Worm (Caenorhabditis elegans): ENCODE measurements around the gene dgtr-1.
A peak's percentile ranks its signal among the peaks of the same experiment; 100 is the strongest.

The dgtr-1 gene

DNA sequence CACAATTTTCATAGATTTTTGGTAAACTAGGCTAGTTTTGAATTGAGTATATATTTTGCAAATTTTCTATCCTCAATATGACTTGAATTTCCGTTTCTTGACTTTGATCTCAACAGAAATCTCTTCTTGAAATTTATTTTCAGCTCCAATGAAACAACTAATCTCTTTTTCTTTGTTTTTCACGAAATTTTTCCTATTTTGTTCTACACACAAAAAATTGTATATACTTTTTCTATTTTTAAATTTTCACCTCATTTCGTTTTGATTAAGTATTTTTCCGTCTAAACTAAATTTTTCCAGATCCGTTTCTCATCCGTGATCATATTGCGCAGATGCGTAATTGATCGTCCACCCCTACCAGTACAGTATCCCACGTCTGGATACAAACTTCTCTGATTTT, 32.1 kb upstream of the dgtr-1 start, which contains the start of gene unc-83:
TSS of gene unc-83 (plus strand) at position 301 of the 400 bp plus-strand sequence.
- TF ChIP-seq T22C8.4 (GFP tag; IDR thresholded peaks at IDR 0.05) (no peak), cog-1 (tag; optimal IDR thresholded peaks at IDR 0.05) (no peak), tab-1 (GFP tag; IDR thresholded peaks at IDR 0.05) (no peak), ztf-23 (GFP tag; IDR thresholded peaks at IDR 0.05) (no peak), klf-2 (GFP tag; conservative IDR thresholded peaks at IDR 0.05) (no peak), ref-1 (GFP tag; conservative IDR thresholded peaks at IDR 0.05) (no peak), med-1 (GFP tag; optimal IDR thresholded peaks at IDR 0.05; ENCODE audit: insufficient read depth) (no peak), ztf-29 (GFP tag; IDR thresholded peaks at IDR 0.05) (no peak), flt-1 (GFP tag; IDR thresholded peaks at IDR 0.05) (no peak)

ce11 chrV:6467676-6468075, 29.2 kb upstream of the dgtr-1 start:
- TF ChIP-seq flt-1 (GFP tag; IDR thresholded peaks at IDR 0.05) (no peak), ztf-29 (GFP tag; IDR thresholded peaks at IDR 0.05) (no peak), ref-1 (GFP tag; conservative IDR thresholded peaks at IDR 0.05) (no peak)

- TF ChIP-seq T22C8.4 (GFP tag; IDR thresholded peaks at IDR 0.05) (no peak), ztf-29 (GFP tag; IDR thresholded peaks at IDR 0.05) (no peak), klf-2 (GFP tag; conservative IDR thresholded peaks at IDR 0.05) (no peak), ref-1 (GFP tag; conservative IDR thresholded peaks at IDR 0.05) (no peak)
These were observed 25.7 kb upstream of the dgtr-1 start for ce11 chrV:6471208-6471607.

DNA sequence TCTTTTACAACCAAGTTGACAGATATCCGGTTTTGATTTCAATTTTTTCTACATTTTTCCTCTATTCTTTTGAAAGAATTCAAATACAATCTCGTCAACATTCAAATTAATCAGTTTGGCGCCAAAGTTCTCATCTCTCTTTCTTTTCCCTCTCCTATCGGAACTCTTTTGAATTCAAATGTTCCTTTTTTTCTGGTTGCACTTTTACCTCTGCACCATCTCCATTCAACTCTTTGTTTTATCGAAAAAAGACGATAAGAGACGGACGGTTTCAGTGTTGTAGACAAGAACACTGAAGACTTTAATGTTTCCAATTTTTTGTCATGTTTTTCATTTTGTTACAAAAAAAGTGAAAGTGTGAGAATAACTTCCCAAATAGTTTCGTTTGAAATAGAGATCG, 20.9 kb upstream of the dgtr-1 start:
- TF ChIP-seq ztf-29 (GFP tag; IDR thresholded peaks at IDR 0.05) (no peak), tab-1 (GFP tag; IDR thresholded peaks at IDR 0.05) (no peak), cog-1 (tag; optimal IDR thresholded peaks at IDR 0.05) (no peak), klf-2 (GFP tag; conservative IDR thresholded peaks at IDR 0.05) (no peak), ref-1 (GFP tag; conservative IDR thresholded peaks at IDR 0.05) (no peak), flt-1 (GFP tag; IDR thresholded peaks at IDR 0.05) (no peak), T22C8.4 (GFP tag; IDR thresholded peaks at IDR 0.05) (no peak), ztf-23 (GFP tag; IDR thresholded peaks at IDR 0.05) (no peak), med-1 (GFP tag; optimal IDR thresholded peaks at IDR 0.05; ENCODE audit: insufficient read depth) (no peak)

DNA sequence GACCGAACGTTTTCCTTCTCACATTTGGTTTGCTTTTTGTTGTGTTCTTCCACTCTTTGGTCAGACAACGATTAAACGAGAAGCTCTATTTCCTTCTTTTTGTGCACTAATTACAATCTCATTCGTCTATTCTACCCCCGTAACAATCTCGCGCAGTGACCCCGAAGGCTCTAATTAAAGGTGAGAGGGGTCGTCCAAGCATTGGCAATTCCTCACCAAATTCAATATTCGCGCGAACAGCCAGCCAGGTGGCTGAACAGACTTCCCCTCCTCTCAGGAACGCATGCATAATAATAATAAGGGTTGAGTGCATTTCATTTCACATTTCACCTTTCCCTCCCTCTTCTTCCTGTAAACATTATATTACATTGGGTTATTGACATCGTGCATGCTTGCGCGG, 11.8 kb upstream of the dgtr-1 start:
- TF ChIP-seq cog-1 (tag; optimal IDR thresholded peaks at IDR 0.05) (peak; percentile 12), flt-1 (GFP tag; IDR thresholded peaks at IDR 0.05) (no peak)

DNA sequence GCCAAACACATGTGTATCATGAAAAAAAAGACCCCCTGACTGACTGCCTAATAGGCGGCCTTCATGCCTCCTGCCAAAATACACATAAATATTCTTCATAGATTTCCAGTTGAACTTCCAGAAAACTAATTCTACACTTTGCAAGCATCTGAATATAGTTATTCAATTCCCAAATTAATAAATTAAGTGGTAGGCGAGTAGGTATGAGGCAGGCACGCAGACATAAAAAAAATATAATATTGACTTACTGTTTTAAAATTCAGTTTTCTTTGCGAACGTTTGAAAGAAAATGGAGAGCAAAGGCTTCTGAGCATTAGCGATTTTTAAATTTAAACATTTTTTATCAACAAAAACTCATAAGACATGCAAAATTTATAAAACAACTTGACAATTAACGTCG, 9.0 kb upstream of the dgtr-1 start:
- TF ChIP-seq T22C8.4 (GFP tag; IDR thresholded peaks at IDR 0.05) (no peak), ref-1 (GFP tag; conservative IDR thresholded peaks at IDR 0.05) (no peak), flt-1 (GFP tag; IDR thresholded peaks at IDR 0.05) (no peak), med-1 (GFP tag; optimal IDR thresholded peaks at IDR 0.05; ENCODE audit: insufficient read depth) (no peak), ztf-29 (GFP tag; IDR thresholded peaks at IDR 0.05) (no peak), cog-1 (tag; optimal IDR thresholded peaks at IDR 0.05) (no peak), tab-1 (GFP tag; IDR thresholded peaks at IDR 0.05) (no peak), ztf-23 (GFP tag; IDR thresholded peaks at IDR 0.05) (no peak), klf-2 (GFP tag; conservative IDR thresholded peaks at IDR 0.05) (no peak)

ce11 chrV:6488849-6489248, 8.1 kb upstream of the dgtr-1 start, which contains the start of gene lec-10:
Gene lec-10 (minus strand): TSS chrV:6489120.
- TF ChIP-seq T22C8.4 (GFP tag; IDR thresholded peaks at IDR 0.05) (0 out of 2 replicates have a peak, but pooled peaks have one; percentile 12), med-1 (GFP tag; optimal IDR thresholded peaks at IDR 0.05; ENCODE audit: insufficient read depth) (no peak)

- TF ChIP-seq klf-2 (GFP tag; conservative IDR thresholded peaks at IDR 0.05): no peak
- no peak for TF ChIP-seq ztf-23 (GFP tag; IDR thresholded peaks at IDR 0.05)
- TF ChIP-seq med-1 (GFP tag; optimal IDR thresholded peaks at IDR 0.05; ENCODE audit: insufficient read depth): no peak
- no peak for TF ChIP-seq T22C8.4 (GFP tag; IDR thresholded peaks at IDR 0.05)
- no peak for TF ChIP-seq tab-1 (GFP tag; IDR thresholded peaks at IDR 0.05)
- TF ChIP-seq flt-1 (GFP tag; IDR thresholded peaks at IDR 0.05): no peak
These were observed 4.4 kb upstream of the dgtr-1 start for ce11 chrV:6492497-6492896.

DNA sequence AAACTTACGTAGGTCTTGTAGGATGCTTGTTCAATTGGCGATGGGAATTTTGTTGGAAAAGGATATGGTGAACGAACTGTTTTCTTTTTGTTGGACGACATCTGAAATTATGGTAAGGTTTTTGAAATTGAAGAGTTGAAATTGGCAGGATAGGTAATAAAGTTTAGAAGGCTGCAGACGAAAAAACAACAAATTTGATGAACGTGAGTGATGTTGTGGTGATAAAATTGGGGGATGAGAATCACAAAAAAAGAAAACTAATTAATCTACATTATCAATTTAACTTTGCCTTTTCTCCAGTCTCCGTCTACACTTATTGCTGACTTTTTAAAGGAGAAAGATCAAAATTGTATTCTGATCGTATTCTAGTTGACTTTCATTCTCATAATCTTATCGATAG, 3.1 kb upstream of the dgtr-1 start, which contains the start of gene cpt-6:
TSS of gene cpt-6 (minus strand) at position 101 of the 400 bp plus-strand sequence.
- TF ChIP-seq med-1 (GFP tag; optimal IDR thresholded peaks at IDR 0.05; ENCODE audit: insufficient read depth): no peak
- no peak for TF ChIP-seq ztf-23 (GFP tag; IDR thresholded peaks at IDR 0.05)
- TF ChIP-seq ztf-29 (GFP tag; IDR thresholded peaks at IDR 0.05): no peak
- no peak for TF ChIP-seq klf-2 (GFP tag; conservative IDR thresholded peaks at IDR 0.05)
- TF ChIP-seq tab-1 (GFP tag; IDR thresholded peaks at IDR 0.05): no peak
- no peak for TF ChIP-seq T22C8.4 (GFP tag; IDR thresholded peaks at IDR 0.05)
- no peak for TF ChIP-seq cog-1 (tag; optimal IDR thresholded peaks at IDR 0.05)
- no peak for TF ChIP-seq flt-1 (GFP tag; IDR thresholded peaks at IDR 0.05)
- TF ChIP-seq ref-1 (GFP tag; conservative IDR thresholded peaks at IDR 0.05): no peak

DNA sequence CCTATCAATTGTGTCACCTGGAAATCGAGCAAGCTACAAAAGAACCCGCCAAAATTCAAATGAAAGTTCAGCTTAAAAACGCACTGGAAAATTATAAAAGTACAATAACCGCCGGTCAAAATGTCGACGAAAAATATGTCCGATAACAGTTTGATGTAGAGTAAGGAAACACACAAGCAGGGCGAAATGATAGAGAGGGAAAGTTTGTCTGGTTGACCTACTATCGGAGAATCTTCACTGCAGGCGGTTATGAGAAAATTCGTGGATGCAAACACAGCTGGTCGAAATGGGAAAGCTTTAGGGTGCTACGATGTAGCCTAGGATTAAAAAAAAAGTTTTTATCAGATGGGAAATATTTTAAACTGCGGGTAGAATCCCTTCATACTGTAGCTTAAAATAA, 1.6 kb upstream of the dgtr-1 start:
- no peak for TF ChIP-seq T22C8.4 (GFP tag; IDR thresholded peaks at IDR 0.05)

DNA sequence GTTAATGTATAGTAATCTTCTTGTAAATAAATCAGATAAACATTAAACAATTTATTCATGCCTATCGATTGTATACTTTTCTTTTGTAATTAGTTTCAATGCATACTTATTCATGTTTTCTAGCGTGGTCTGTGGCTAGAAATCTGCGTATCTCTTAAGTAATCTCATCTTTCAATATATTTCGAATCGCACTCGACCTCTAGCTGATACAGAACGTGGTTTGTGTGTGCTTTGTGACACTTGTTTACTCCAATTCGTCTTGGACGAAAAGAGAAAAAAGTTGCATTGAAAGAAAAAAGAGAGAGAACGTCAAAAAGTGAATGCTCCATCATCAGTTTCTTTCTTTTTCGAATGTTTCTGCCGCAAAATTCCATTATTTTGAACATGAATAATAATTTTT, 1.5 kb downstream of the dgtr-1 start:
- TF ChIP-seq flt-1 (GFP tag; IDR thresholded peaks at IDR 0.05): no peak
- TF ChIP-seq ztf-29 (GFP tag; IDR thresholded peaks at IDR 0.05): no peak
- no peak for TF ChIP-seq klf-2 (GFP tag; conservative IDR thresholded peaks at IDR 0.05)
- TF ChIP-seq med-1 (GFP tag; optimal IDR thresholded peaks at IDR 0.05; ENCODE audit: insufficient read depth): no peak
- TF ChIP-seq tab-1 (GFP tag; IDR thresholded peaks at IDR 0.05): no peak
- TF ChIP-seq ref-1 (GFP tag; conservative IDR thresholded peaks at IDR 0.05): no peak
- no peak for TF ChIP-seq T22C8.4 (GFP tag; IDR thresholded peaks at IDR 0.05)
- no peak for TF ChIP-seq cog-1 (tag; optimal IDR thresholded peaks at IDR 0.05)
- TF ChIP-seq ztf-23 (GFP tag; IDR thresholded peaks at IDR 0.05): no peak

Data from whole organism, midembryonic.